Fruit fly (Drosophila melanogaster) whole organism, embryonic: ENCODE measurements around the gene Pgant8.

Source experiments
- CG3407 ChIP-seq: fragments of 200-800 bp; sonication (Bioruptor generic); optimal IDR thresholded peaks from 2 replicates; lab custom pipeline; 2018; ENCODE audit warnings: missing biosample characterization, mild to moderate bottlenecking, missing genetic modification characterization
- az2 ChIP-seq: fragments of 200-800 bp; sonication (Bioruptor generic); optimal IDR thresholded peaks from 3 replicates; lab custom pipeline; 2016; ENCODE audit warnings: missing biosample characterization, missing genetic modification characterization
- eyg ChIP-seq: fragments of 200-800 bp; sonication (Bioruptor generic); optimal IDR thresholded peaks from 3 replicates; lab custom pipeline; 2016; ENCODE audit warnings: missing biosample characterization, missing genetic modification characterization

DNA sequence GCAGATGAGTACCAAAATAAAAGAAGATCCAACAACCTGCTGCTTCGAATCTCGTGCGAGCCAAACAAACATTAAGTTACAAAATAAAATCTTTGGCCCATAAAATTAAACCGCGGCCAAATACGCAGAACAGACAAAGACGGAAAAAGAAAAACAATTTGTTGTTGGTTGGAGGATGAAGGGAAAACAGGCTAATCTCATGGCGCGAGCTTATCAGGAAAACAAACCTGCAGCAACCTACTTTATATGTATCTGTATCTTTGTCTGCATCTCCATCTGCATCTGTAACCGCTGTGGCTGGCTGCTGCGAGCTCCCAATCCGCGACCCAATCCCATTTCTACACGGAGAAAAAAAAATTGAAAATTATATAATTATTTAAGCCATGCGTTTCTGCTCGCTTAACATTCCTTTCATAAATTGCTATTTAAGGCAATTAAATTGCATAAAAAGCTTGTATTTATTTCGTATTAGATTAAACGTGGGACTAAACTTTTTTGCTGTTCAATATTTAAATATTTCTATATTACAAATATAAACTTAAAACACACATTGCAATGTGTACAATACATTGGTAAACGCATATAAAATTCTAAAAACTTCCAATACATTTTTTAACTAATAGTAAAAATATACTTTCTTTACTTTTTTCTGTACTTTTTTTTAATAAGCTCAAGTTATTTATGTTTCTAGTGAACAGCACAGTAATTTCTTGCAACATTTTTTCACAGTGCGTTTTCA lies 9.3 kb downstream of the Pgant8 start:
- TF ChIP-seq az2 (GFP tag; lab: Kevin White, UChicago) (peak; percentile 51), CG3407 (no peak), eyg (GFP tag; lab: Kevin White, UChicago) (no peak)
